Worm (Caenorhabditis elegans) whole organism, L2 larva: ENCODE data around the gene sna-2.

Source experiments
- mdl-1 ChIP-seq, 2 experiments: fragments of 150-350 bp in 1 of 2; sonication (generic microtip) in 1 of 2; optimal IDR thresholded peaks; 2 replicates each; lab custom pipeline; 2017; ENCODE audit warnings: missing biosample characterization in 2 of 2, missing genetic modification characterization in 2 of 2
- zag-1 ChIP-seq: fragments of 150-350 bp; optimal IDR thresholded peaks from 2 replicates; lab custom pipeline; 2014; ENCODE audit warnings: missing biosample characterization, missing genetic modification characterization
- ztf-11 ChIP-seq: sonication (generic microtip); optimal IDR thresholded peaks from 2 replicates; lab custom pipeline; 2017; ENCODE audit warnings: missing biosample characterization, missing genetic modification characterization

- TF ChIP-seq mdl-1 (tag; optimal IDR thresholded peaks at IDR 0.05; lab: Kevin White, UChicago) (no peak), ztf-11 (tag; lab: Kevin White, UChicago) (no peak), zag-1 (tag; lab: Kevin White, UChicago) (no peak)
Observed at ce11 chrIV:9724948-9725347, 52.5 kb downstream of the sna-2 start, which contains the start of the genes nhr-138 and C28D4.18.
